Worm (Caenorhabditis elegans) whole organism, L4 larva: Measurements from ENCODE around the gene C33C12.7.
"Not testable (repeated sequence)": the region's sequence is repeated elsewhere in the genome, so short reads cannot be mapped to it uniquely, and the experiment has no call there.

Source experiments
- F26F4.8 ChIP-seq: fragments of 200-800 bp; sonication (Bioruptor generic); conservative IDR thresholded peaks from 2 replicates; pipeline ENCODE4 v1.3.6; 2022; ENCODE audit warnings: missing genetic modification characterization, missing compliant biosample characterization
- F49E8.2 ChIP-seq: sonication (generic microtip); optimal IDR thresholded peaks from 2 replicates; lab custom pipeline; 2016; ENCODE audit warnings: missing compliant biosample characterization, mild to moderate bottlenecking, missing genetic modification characterization, borderline replicate concordance
- T20F7.1 ChIP-seq: fragments of 200-800 bp; sonication (Bioruptor generic); optimal IDR thresholded peaks from 2 replicates; lab custom pipeline; 2018; ENCODE audit warnings: mild to moderate bottlenecking, missing genetic modification characterization, missing compliant biosample characterization
- Y48G9A.11 ChIP-seq: fragments of 200-800 bp; sonication (Bioruptor generic); IDR thresholded peaks from 2 replicates; pipeline ENCODE4 v1.3.6; 2022; ENCODE audit warnings: missing genetic modification reagents, missing genetic modification characterization, missing compliant biosample characterization
- Y75B8A.6 ChIP-seq: fragments of 200-800 bp; sonication (Bioruptor generic); IDR thresholded peaks from 2 replicates; pipeline ENCODE4 v1.3.6; 2022; ENCODE audit warnings: missing genetic modification reagents, missing genetic modification characterization, missing compliant biosample characterization
- aha-1 ChIP-seq: fragments of 150-350 bp; peaks from one replicate; lab custom pipeline; 2014; ENCODE audit warnings: missing biosample characterization, missing genetic modification characterization
- ceh-20 ChIP-seq: fragments of 200-800 bp; sonication (Bioruptor generic); IDR thresholded peaks from 2 replicates; pipeline ENCODE4 v1.3.6; 2022; ENCODE audit warnings: missing genetic modification reagents, missing genetic modification characterization, missing compliant biosample characterization
- ceh-28 ChIP-seq: fragments of 150-350 bp; optimal IDR thresholded peaks from 2 replicates; lab custom pipeline; 2014; ENCODE audit warnings: missing biosample characterization, missing genetic modification reagents, missing genetic modification characterization
- ceh-32 ChIP-seq: sonication (generic microtip); optimal IDR thresholded peaks from 2 replicates; lab custom pipeline; 2016; ENCODE audit warnings: mild to moderate bottlenecking, missing genetic modification characterization, missing compliant biosample characterization; ENCODE audit not compliant: poor library complexity
- ctbp-1 ChIP-seq: fragments of 200-800 bp; sonication (Bioruptor generic); IDR thresholded peaks from 2 replicates; pipeline ENCODE4 v1.3.6; 2022; ENCODE audit warnings: missing genetic modification reagents, missing genetic modification characterization, missing compliant biosample characterization
- daf-16 ChIP-seq, 3 experiments: sonication (generic microtip); optimal IDR thresholded peaks; 2 replicates each; lab custom pipeline; 2016 to 2017; ENCODE audit warnings: missing genetic modification characterization in 3 of 3, missing genetic modification reagents in 3 of 3, mild to moderate bottlenecking in 2 of 3, missing compliant biosample characterization in 2 of 3, missing biosample characterization in 1 of 3, moderate library complexity in 1 of 3
- daf-8 ChIP-seq: fragments of 200-800 bp; sonication (Bioruptor generic); IDR thresholded peaks from 2 replicates; pipeline ENCODE4 v1.3.6; 2022; ENCODE audit warnings: missing genetic modification characterization, missing compliant biosample characterization
- dmd-9 ChIP-seq: fragments of 200-800 bp; sonication (Bioruptor generic); IDR thresholded peaks from 2 replicates; pipeline ENCODE4 v1.3.6; 2022; ENCODE audit warnings: missing genetic modification reagents, missing genetic modification characterization, missing compliant biosample characterization
- dpl-1 ChIP-seq: fragments of 150-350 bp; optimal IDR thresholded peaks from 2 replicates; lab custom pipeline; 2014; ENCODE audit warnings: missing biosample characterization, missing genetic modification reagents, missing genetic modification characterization
- dve-1 ChIP-seq: sonication (generic microtip); optimal IDR thresholded peaks from 2 replicates; lab custom pipeline; 2017; ENCODE audit warnings: antibody characterized with exemption, mild to moderate bottlenecking, missing genetic modification characterization, missing compliant biosample characterization; ENCODE audit not compliant: insufficient read depth
- fkh-10 ChIP-seq: fragments of 150-350 bp; optimal IDR thresholded peaks from 2 replicates; lab custom pipeline; 2014; ENCODE audit warnings: missing biosample characterization, missing genetic modification reagents, missing genetic modification characterization
- fos-1 ChIP-seq: fragments of 150-350 bp; optimal IDR thresholded peaks from 2 replicates; lab custom pipeline; 2014; ENCODE audit warnings: missing biosample characterization, missing genetic modification characterization
- hlh-11 ChIP-seq: fragments of 200-800 bp; sonication (Bioruptor generic); optimal IDR thresholded peaks from 2 replicates; lab custom pipeline; 2018; ENCODE audit warnings: mild to moderate bottlenecking, missing genetic modification characterization, missing compliant biosample characterization
- hmg-1.1 ChIP-seq: fragments of 200-800 bp; sonication (Bioruptor generic); IDR thresholded peaks from 2 replicates; pipeline ENCODE4 v1.3.6; 2022; ENCODE audit warnings: missing genetic modification reagents, missing genetic modification characterization, missing compliant biosample characterization
- lin-1 ChIP-seq: fragments of 200-800 bp; sonication (Bioruptor generic); IDR thresholded peaks from 2 replicates; pipeline ENCODE4 v1.3.6; 2022; ENCODE audit warnings: missing genetic modification reagents, missing genetic modification characterization, missing compliant biosample characterization
- lin-13 ChIP-seq: fragments of 150-350 bp; optimal IDR thresholded peaks from 2 replicates; lab custom pipeline; 2014; ENCODE audit warnings: missing biosample characterization, missing genetic modification reagents, missing genetic modification characterization
- lin-15B ChIP-seq: fragments of 150-350 bp; sonication (generic microtip); optimal IDR thresholded peaks from 3 replicates; lab custom pipeline; 2014; ENCODE audit warnings: missing biosample characterization, missing genetic modification characterization
- lir-3 ChIP-seq: sonication (generic microtip); optimal IDR thresholded peaks from 2 replicates; lab custom pipeline; 2016; ENCODE audit warnings: mild to moderate bottlenecking, missing genetic modification characterization, missing compliant biosample characterization
- lsy-2 ChIP-seq, 2 experiments: fragments of 150-350 bp in 1 of 2; sonication (generic microtip) in 1 of 2; optimal IDR thresholded peaks; 2 replicates each; lab custom pipeline; 2014 to 2017; ENCODE audit warnings: missing biosample characterization in 2 of 2, missing genetic modification characterization in 2 of 2
- mdt-29 ChIP-seq: fragments of 200-800 bp; sonication (Bioruptor generic); IDR thresholded peaks from 2 replicates; pipeline ENCODE4 v1.3.6; 2022; ENCODE audit warnings: missing genetic modification reagents, missing genetic modification characterization, missing compliant biosample characterization
- mes-2 ChIP-seq: sonication (generic microtip); optimal IDR thresholded peaks from 2 replicates; lab custom pipeline; 2016; ENCODE audit warnings: missing genotype, mild to moderate bottlenecking, missing genetic modification characterization, missing compliant biosample characterization; ENCODE audit not compliant: poor library complexity, severe bottlenecking
- mxl-3 ChIP-seq: fragments of 200-800 bp; sonication (Bioruptor generic); optimal IDR thresholded peaks from 2 replicates; lab custom pipeline; 2018; ENCODE audit warnings: mild to moderate bottlenecking, missing genetic modification characterization, missing compliant biosample characterization
- nhr-10 ChIP-seq: fragments of 150-350 bp; optimal IDR thresholded peaks from 2 replicates; lab custom pipeline; 2014; ENCODE audit warnings: missing biosample characterization, missing genetic modification characterization
- nhr-102 ChIP-seq: sonication (generic microtip); optimal IDR thresholded peaks from 2 replicates; lab custom pipeline; 2016; ENCODE audit warnings: mild to moderate bottlenecking, missing genetic modification characterization, moderate library complexity, missing compliant biosample characterization
- nhr-11 ChIP-seq: fragments of 150-350 bp; optimal IDR thresholded peaks from 2 replicates; lab custom pipeline; 2014; ENCODE audit warnings: missing biosample characterization, missing genetic modification characterization
- nhr-111 ChIP-seq: fragments of 200-800 bp; sonication (Bioruptor generic); optimal IDR thresholded peaks from 2 replicates; lab custom pipeline; 2018; ENCODE audit warnings: mild to moderate bottlenecking, missing genetic modification characterization, missing compliant biosample characterization
- nhr-28 ChIP-seq: fragments of 150-350 bp; optimal IDR thresholded peaks from 2 replicates; lab custom pipeline; 2014; ENCODE audit warnings: missing biosample characterization, missing genetic modification characterization
- nhr-41 ChIP-seq: fragments of 200-800 bp; sonication (Bioruptor generic); IDR thresholded peaks from 2 replicates; pipeline ENCODE4 v1.3.6; 2022; ENCODE audit warnings: missing genetic modification reagents, missing genetic modification characterization, missing compliant biosample characterization
- nhr-76 ChIP-seq: fragments of 150-350 bp; optimal IDR thresholded peaks from 2 replicates; lab custom pipeline; 2014; ENCODE audit warnings: missing biosample characterization, missing genetic modification characterization
- pha-4 ChIP-seq, 2 experiments: fragments of 150-350 bp in 1 of 2; fragments of 200-800 bp in 1 of 2; sonication (Bioruptor generic) in 1 of 2; IDR thresholded peaks in 1 of 2; optimal IDR thresholded peaks in 1 of 2; 2 replicates each; pipeline versions ENCODE4 v1.3.6 to Lab custom; 2014 to 2022; ENCODE audit warnings: missing genetic modification characterization in 2 of 2, missing genetic modification reagents in 2 of 2, missing biosample characterization in 1 of 2, missing compliant biosample characterization in 1 of 2
- rbr-2 ChIP-seq: sonication (generic microtip); optimal IDR thresholded peaks from 2 replicates; lab custom pipeline; 2016; ENCODE audit warnings: missing genotype, missing genetic modification characterization, missing compliant biosample characterization
- sdz-12 ChIP-seq: fragments of 200-800 bp; sonication (Bioruptor generic); optimal IDR thresholded peaks from 2 replicates; lab custom pipeline; 2018; ENCODE audit warnings: mild to moderate bottlenecking, missing genetic modification characterization, missing compliant biosample characterization
- set-16 ChIP-seq: fragments of 200-800 bp; sonication (Bioruptor generic); IDR thresholded peaks from 2 replicates; pipeline ENCODE4 v1.3.6; 2022; ENCODE audit warnings: missing genetic modification reagents, missing genetic modification characterization, missing compliant biosample characterization
- unc-130 ChIP-seq: sonication (generic microtip); optimal IDR thresholded peaks from 2 replicates; lab custom pipeline; 2016; ENCODE audit warnings: missing genetic modification reagents, missing genetic modification characterization, missing compliant biosample characterization
- unc-62 ChIP-seq, 3 experiments: fragments of 150-350 bp in 1 of 3; sonication (generic microtip); optimal IDR thresholded peaks in 2 of 3; peaks in 1 of 3; 1 replicate in 1 of 3; 2 replicates in 2 of 3; lab custom pipeline; 2014 to 2017; ENCODE audit warnings: missing biosample characterization in 3 of 3, missing genetic modification characterization in 3 of 3, missing genetic modification reagents in 3 of 3, missing genotype in 1 of 3
- zfp-2 ChIP-seq: sonication (generic microtip); optimal IDR thresholded peaks from 2 replicates; lab custom pipeline; 2016; ENCODE audit warnings: mild to moderate bottlenecking, missing genetic modification characterization, missing compliant biosample characterization
- zip-11 ChIP-seq: fragments of 200-800 bp; sonication (Bioruptor generic); IDR thresholded peaks from 2 replicates; pipeline ENCODE4 v1.3.6; 2022; ENCODE audit warnings: missing genetic modification characterization, missing compliant biosample characterization

The C33C12.7 gene

DNA sequence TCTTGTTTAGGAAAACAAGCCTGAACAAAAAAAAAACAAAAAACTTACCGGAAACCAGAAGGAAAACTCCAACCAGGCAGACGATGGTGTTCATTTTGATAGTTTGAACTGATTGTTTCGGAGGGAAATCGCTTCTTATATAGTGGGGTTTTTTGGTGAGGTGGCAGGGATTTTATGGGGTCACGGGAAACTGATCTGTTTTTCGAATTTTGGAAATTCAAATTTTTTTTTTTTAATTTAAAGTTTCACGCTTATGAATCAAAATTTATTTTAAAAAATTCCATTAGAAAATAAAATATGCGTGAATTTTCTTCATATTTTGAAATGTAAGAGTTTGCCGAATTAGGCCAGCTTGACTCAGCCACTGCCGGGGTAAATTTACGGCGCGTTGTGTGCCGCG lies at the start of gene C33C12.7:
TSS of gene C33C12.7 (minus strand) at position 101 of the 400 bp plus-strand sequence.
- TF ChIP-seq F49E8.2 (tag; lab: Kevin White, UChicago) (no peak), zip-11 (no peak), lin-1 (GFP tag; lab: Robert Waterston, UW) (no peak), lin-15B (tag; lab: Kevin White, UChicago) (no peak), nhr-76 (tag; lab: Kevin White, UChicago) (no peak), mdt-29 (GFP tag; lab: Robert Waterston, UW) (no peak), nhr-111 (GFP tag; lab: Kevin White, UChicago) (no peak), rbr-2 (tag; lab: Kevin White, UChicago) (no peak), hmg-1.1 (GFP tag; lab: Robert Waterston, UW) (no peak), lir-3 (tag; lab: Kevin White, UChicago) (no peak), nhr-10 (tag; lab: Kevin White, UChicago) (no peak)
- TF ChIP-seq, all 104 proteins: peak for 0

DNA sequence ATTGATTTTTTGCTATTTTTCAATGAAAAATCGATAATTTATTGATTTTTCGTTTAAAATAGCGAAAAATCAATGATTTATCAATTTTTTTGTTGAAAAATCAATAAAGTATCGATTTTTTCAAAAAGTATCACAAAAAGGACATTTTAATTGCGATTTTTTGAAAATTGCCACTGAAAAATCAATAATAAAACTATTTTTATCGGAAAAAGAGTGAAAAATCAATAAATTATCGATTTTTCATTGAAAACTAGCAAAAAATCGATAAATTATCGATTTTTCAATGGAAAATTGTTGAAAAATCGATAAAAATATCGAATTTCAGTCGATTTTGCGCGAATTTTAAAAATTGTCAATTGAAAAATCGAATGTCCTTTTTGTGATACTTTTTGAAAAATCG lies 49.6 kb upstream of the C33C12.7 start:
- peak in 1 of 2 experiments; percentile 27 for TF ChIP-seq unc-62 (GFP tag; optimal IDR thresholded peaks at IDR 0.05 in 1 of 2; lab: Kevin White, UChicago)
- TF ChIP-seq unc-62 (tag; optimal IDR thresholded peaks at IDR 0.05; lab: Kevin White, UChicago), result not testable (repeated sequence)
- peak; percentile 60 for TF ChIP-seq ceh-28 (tag; lab: Kevin White, UChicago)

DNA sequence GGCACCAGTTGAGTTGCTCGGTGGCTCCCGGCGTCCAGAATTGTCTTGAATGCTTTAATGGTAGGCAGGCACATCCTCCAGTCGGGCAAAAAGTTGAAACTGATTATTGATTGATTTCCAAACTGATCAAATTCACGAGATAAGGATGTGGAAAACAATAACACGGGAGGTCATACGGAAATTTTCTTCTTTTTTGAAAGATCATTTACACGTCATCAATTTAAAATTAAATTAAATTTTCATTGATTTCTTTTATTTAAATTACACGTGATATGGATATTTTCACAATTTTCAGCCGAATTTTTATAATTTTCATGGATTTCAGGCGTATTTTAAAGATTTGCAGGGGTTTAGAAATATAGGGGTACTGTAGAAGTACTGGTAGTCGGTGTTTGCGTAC lies 48.2 kb upstream of the C33C12.7 start, which contains the start of gene cbs-2:
TSS of gene cbs-2 (minus strand) at position 101 of the 400 bp plus-strand sequence.
- no peak for TF ChIP-seq T20F7.1 (GFP tag; lab: Kevin White, UChicago)
- TF ChIP-seq lin-15B (tag; lab: Kevin White, UChicago), result no peak
- no peak for TF ChIP-seq nhr-41 (GFP tag; lab: Robert Waterston, UW)
- TF ChIP-seq set-16, result no peak
- TF ChIP-seq ctbp-1, result no peak
- TF ChIP-seq daf-16 (GFP tag; optimal IDR thresholded peaks at IDR 0.05; lab: Kevin White, UChicago), result no peak
- no peak for TF ChIP-seq daf-16 (tag; optimal IDR thresholded peaks at IDR 0.05; lab: Kevin White, UChicago)
- no peak for TF ChIP-seq mxl-3
- TF ChIP-seq lir-3 (tag; lab: Kevin White, UChicago), result no peak
- no peak for TF ChIP-seq fos-1 (tag; lab: Kevin White, UChicago)
- no peak for TF ChIP-seq ceh-32 (tag; lab: Kevin White, UChicago)
- no peak for TF ChIP-seq mes-2 (tag; lab: Kevin White, UChicago)
- no peak for TF ChIP-seq nhr-102 (tag; lab: Kevin White, UChicago)
- no peak for TF ChIP-seq daf-8 (GFP tag; lab: Robert Waterston, UW)
- TF ChIP-seq aha-1 (tag; lab: Kevin White, UChicago), result no peak

DNA sequence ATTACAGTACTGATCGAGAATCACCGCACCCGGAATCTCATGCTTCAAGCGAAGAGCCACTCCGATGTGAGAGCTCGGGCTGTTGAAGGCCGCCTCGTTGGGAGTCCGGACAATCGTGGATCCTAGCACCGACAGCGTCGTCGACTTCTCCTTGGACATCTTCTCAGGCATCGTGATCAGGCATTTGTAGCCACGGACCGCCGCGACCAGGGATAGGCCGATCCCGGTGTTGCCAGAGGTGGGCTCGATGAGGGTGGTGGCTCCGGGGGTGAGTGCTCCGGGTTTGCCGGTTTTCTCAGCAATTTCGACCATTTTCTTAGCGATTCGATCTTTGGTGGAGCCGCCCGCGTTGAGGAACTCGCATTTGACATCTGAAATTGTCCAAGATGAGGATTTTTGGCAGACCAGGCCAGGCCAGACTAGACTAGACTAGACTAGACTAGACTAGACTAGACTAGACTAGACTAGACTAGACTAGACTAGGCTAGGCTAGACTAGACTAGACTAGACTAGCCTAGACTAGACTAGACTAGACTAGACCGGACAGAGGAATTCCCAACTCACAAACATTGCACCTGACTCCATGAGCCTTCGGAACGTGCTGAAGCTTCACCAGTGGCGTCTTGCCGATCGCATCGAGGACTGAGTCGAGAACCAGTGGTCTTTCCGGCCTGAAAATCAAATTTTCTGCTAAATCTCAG lies 46.1 kb upstream of the C33C12.7 start:
- peak; percentile 93 for TF ChIP-seq nhr-28
- peak; percentile 89 for TF ChIP-seq lin-13
- TF ChIP-seq sdz-12 (GFP tag; lab: Kevin White, UChicago), result no peak
- peak; percentile 88 for TF ChIP-seq set-16
- TF ChIP-seq dve-1 (tag; lab: Kevin White, UChicago), result no peak
- no peak for TF ChIP-seq zip-11
- no peak for TF ChIP-seq F26F4.8

DNA sequence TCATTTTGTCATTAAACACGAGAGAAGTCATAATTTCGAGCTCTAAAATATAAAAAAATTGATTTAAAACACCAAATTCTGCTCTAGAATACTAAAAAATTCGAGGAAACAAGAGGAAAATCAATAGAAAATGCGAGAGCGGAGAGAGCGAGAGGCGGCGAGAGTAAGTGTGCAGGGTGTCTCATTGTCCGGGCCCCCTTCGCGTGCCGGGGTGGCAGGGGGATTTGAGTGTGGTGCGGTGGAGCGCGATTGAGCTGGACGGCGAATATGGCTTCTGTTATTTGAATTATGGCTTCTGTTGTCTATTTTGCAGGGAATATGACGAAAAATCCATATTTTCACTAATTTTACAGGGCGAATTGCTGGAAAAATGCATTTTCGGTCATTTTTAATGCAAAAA lies 44.6 kb upstream of the C33C12.7 start, which contains the start of gene Y59C2A.3:
TSS of gene Y59C2A.3 (minus strand) at position 42 of the 400 bp plus-strand sequence.
- no peak for TF ChIP-seq dmd-9 (GFP tag; lab: Robert Waterston, UW)
- TF ChIP-seq hlh-11 (tag; lab: Kevin White, UChicago), result peak; percentile 17
- no peak for TF ChIP-seq nhr-11 (tag; lab: Kevin White, UChicago)
- TF ChIP-seq sdz-12 (GFP tag; lab: Kevin White, UChicago), result no peak
- TF ChIP-seq ceh-20, result no peak
- TF ChIP-seq fkh-10 (GFP tag; lab: Kevin White, UChicago), result no peak
- no peak for TF ChIP-seq unc-130 (GFP tag; lab: Kevin White, UChicago)
- peak in 1 of 2 experiments; percentile 51 for TF ChIP-seq lsy-2 (tag; optimal IDR thresholded peaks at IDR 0.05; lab: Kevin White, UChicago)
- TF ChIP-seq aha-1 (tag; lab: Kevin White, UChicago), result peak; percentile 58
- TF ChIP-seq pha-4 (GFP tag; IDR thresholded peaks at IDR 0.05; lab: Robert Waterston, UW), result no peak
- TF ChIP-seq pha-4 (tag; optimal IDR thresholded peaks at IDR 0.05; lab: Kevin White, UChicago), result no peak
- no peak for TF ChIP-seq Y48G9A.11
- no peak for TF ChIP-seq zfp-2 (tag; lab: Kevin White, UChicago)
- TF ChIP-seq Y75B8A.6, result no peak
- TF ChIP-seq dpl-1, result peak; percentile 19
